Fruit fly (Drosophila melanogaster) whole organism, embryonic: Measurements from ENCODE around the gene CG9030.
A peak's percentile ranks its signal among the peaks of the same experiment; 100 is the strongest.

Experiments
- Awh ChIP-seq: fragments of 200-800 bp; sonication (Bioruptor generic); IDR thresholded peaks from 2 replicates; pipeline ENCODE4, ENCODE4 v1.3.6; 2022; ENCODE audit warnings: missing biosample characterization, missing genetic modification characterization
- BEAF-32 ChIP-seq: fragments of 200-800 bp; sonication (Bioruptor generic); optimal IDR thresholded peaks from 3 replicates; lab custom pipeline; 2017; ENCODE audit warnings: missing biosample characterization, missing genetic modification characterization, mild to moderate bottlenecking, moderate library complexity, missing genetic modification reagents
- CG10431 ChIP-seq: fragments of 200-800 bp; sonication (Bioruptor generic); optimal IDR thresholded peaks from 3 replicates; lab custom pipeline; 2018; ENCODE audit warnings: missing biosample characterization, mild to moderate bottlenecking, missing genetic modification characterization
- CG13894 ChIP-seq: fragments of 200-800 bp; sonication (Bioruptor generic); optimal IDR thresholded peaks from 3 replicates; lab custom pipeline; 2018; ENCODE audit warnings: missing biosample characterization, mild to moderate bottlenecking, missing genetic modification characterization, moderate library complexity
- CG1602 ChIP-seq: fragments of 200-800 bp; sonication (Bioruptor generic); optimal IDR thresholded peaks from 3 replicates; lab custom pipeline; 2016; ENCODE audit warnings: missing biosample characterization, missing genetic modification characterization
- CG17385 ChIP-seq: fragments of 200-800 bp; sonication (Bioruptor generic); optimal IDR thresholded peaks from 3 replicates; lab custom pipeline; 2018; ENCODE audit warnings: missing biosample characterization, mild to moderate bottlenecking, missing genetic modification characterization
- CG18262 ChIP-seq: fragments of 200-800 bp; optimal IDR thresholded peaks from 3 replicates; lab custom pipeline; 2019; ENCODE audit warnings: missing biosample characterization, mild to moderate bottlenecking, missing genetic modification characterization, moderate library complexity
- CG32532 ChIP-seq: fragments of 200-800 bp; sonication (Bioruptor generic); IDR thresholded peaks from 2 replicates; pipeline ENCODE4 v1.3.6; 2022; ENCODE audit warnings: missing biosample characterization, missing genetic modification characterization
- CG4854 ChIP-seq: fragments of 200-800 bp; sonication (Bioruptor generic); optimal IDR thresholded peaks from 2 replicates; lab custom pipeline; 2016; ENCODE audit warnings: missing biosample characterization, missing genetic modification characterization, inconsistent platforms
- CG5180 ChIP-seq: fragments of 200-800 bp; sonication (Bioruptor generic); optimal IDR thresholded peaks from 3 replicates; lab custom pipeline; 2017; ENCODE audit warnings: missing biosample characterization, missing genetic modification characterization, mild to moderate bottlenecking, moderate library complexity, missing genetic modification reagents
- CG6175 ChIP-seq: fragments of 200-800 bp; sonication (Bioruptor generic); IDR thresholded peaks from 3 replicates; pipeline ENCODE4 v1.3.6; 2022; ENCODE audit warnings: missing biosample characterization, missing genetic modification characterization
- CG6254 ChIP-seq: fragments of 200-800 bp; sonication (Bioruptor generic); optimal IDR thresholded peaks from 3 replicates; lab custom pipeline; 2017; ENCODE audit warnings: mild to moderate bottlenecking, missing biosample characterization, missing genetic modification reagents, missing genetic modification characterization
- CG8290 ChIP-seq, 3 experiments: fragments of 200-800 bp; sonication (Bioruptor generic); optimal IDR thresholded peaks; 2 replicates each; lab custom pipeline; 2016 to 2019; ENCODE audit warnings: missing biosample characterization in 3 of 3, missing genetic modification characterization in 3 of 3, mild to moderate bottlenecking in 2 of 3, moderate library complexity in 1 of 3
- CG9437 ChIP-seq: fragments of 200-800 bp; sonication (Bioruptor generic); optimal IDR thresholded peaks from 2 replicates; lab custom pipeline; 2018; ENCODE audit warnings: missing biosample characterization, mild to moderate bottlenecking, missing genetic modification characterization
- D19A ChIP-seq: fragments of 200-800 bp; optimal IDR thresholded peaks from 3 replicates; lab custom pipeline; 2019; ENCODE audit warnings: missing biosample characterization, mild to moderate bottlenecking, missing genetic modification characterization, moderate library complexity
- Drgx ChIP-seq: fragments of 200-800 bp; sonication (Bioruptor generic); IDR thresholded peaks from 2 replicates; pipeline ENCODE4 v1.3.6; 2022; ENCODE audit warnings: missing biosample characterization, missing genetic modification characterization
- HLHmδ ChIP-seq: fragments of 200-800 bp; sonication (Bioruptor generic); optimal IDR thresholded peaks from 2 replicates; lab custom pipeline; 2018; ENCODE audit warnings: missing biosample characterization, mild to moderate bottlenecking, missing genetic modification characterization, moderate library complexity
- Hr3 ChIP-seq: fragments of 200-800 bp; sonication (Bioruptor generic); optimal IDR thresholded peaks from 3 replicates; lab custom pipeline; 2016; ENCODE audit warnings: missing biosample characterization, missing genetic modification characterization
- NC2β ChIP-seq: fragments of 200-800 bp; sonication (Bioruptor generic); optimal IDR thresholded peaks from 2 replicates; lab custom pipeline; 2016; ENCODE audit warnings: missing biosample characterization, missing genetic modification characterization
- NK7.1 ChIP-seq: fragments of 200-800 bp; sonication (Bioruptor generic); optimal IDR thresholded peaks from 3 replicates; lab custom pipeline; 2016; ENCODE audit warnings: missing biosample characterization, missing genetic modification characterization
- Trl ChIP-seq, 3 experiments: fragments of >200 bp in 2 of 3; fragments of 200-800 bp in 1 of 3; sonication (Bioruptor generic) in 1 of 3; optimal IDR thresholded peaks; 2 replicates in 1 of 3; 3 replicates in 2 of 3; lab custom pipeline; 2016 to 2017; ENCODE audit warnings: missing biosample characterization in 1 of 3, missing genetic modification characterization in 1 of 3
- Xbp1 ChIP-seq: fragments of 200-800 bp; sonication (Bioruptor generic); optimal IDR thresholded peaks from 3 replicates; lab custom pipeline; 2016; ENCODE audit warnings: missing biosample characterization, mild to moderate bottlenecking, missing genetic modification characterization
- Xrp1 ChIP-seq: fragments of 200-800 bp; sonication (Bioruptor generic); IDR thresholded peaks from 2 replicates; pipeline ENCODE4 v1.3.6; 2022; ENCODE audit warnings: missing biosample characterization, missing genetic modification characterization
- bsh ChIP-seq, 2 experiments: fragments of 200-800 bp; sonication (Bioruptor generic); optimal IDR thresholded peaks; 2 replicates each; lab custom pipeline; 2017 to 2018; ENCODE audit warnings: mild to moderate bottlenecking in 2 of 2, missing biosample characterization in 2 of 2, missing genetic modification characterization in 2 of 2, moderate library complexity in 1 of 2
- chinmo ChIP-seq: fragments of 200-800 bp; sonication (Bioruptor generic); IDR thresholded peaks from 4 replicates; pipeline ENCODE4 v1.3.6; 2022; ENCODE audit warnings: missing biosample characterization, missing genetic modification characterization; ENCODE audit not compliant: partially characterized antibody
- ci ChIP-seq: fragments of 200-800 bp; sonication (Bioruptor generic); IDR thresholded peaks from 3 replicates; pipeline ENCODE4 v1.3.6; 2022; ENCODE audit warnings: missing biosample characterization, missing genetic modification characterization
- crol ChIP-seq: fragments of 200-800 bp; sonication (Bioruptor generic); IDR thresholded peaks from 2 replicates; pipeline ENCODE4 v1.3.6; 2022; ENCODE audit warnings: missing biosample characterization, missing genetic modification characterization
- eve ChIP-seq, 2 experiments: fragments of >200 bp; optimal IDR thresholded peaks; 2 replicates each; lab custom pipeline; 2017; ENCODE audit warnings: missing biosample characterization in 2 of 2, missing genetic modification characterization in 2 of 2
- ewg ChIP-seq: fragments of 200-800 bp; sonication (Bioruptor generic); optimal IDR thresholded peaks from 3 replicates; lab custom pipeline; 2017; ENCODE audit warnings: mild to moderate bottlenecking, missing biosample characterization, missing genetic modification reagents, missing genetic modification characterization
- fd3F ChIP-seq: fragments of 200-800 bp; sonication (Bioruptor generic); optimal IDR thresholded peaks from 2 replicates; lab custom pipeline; 2018; ENCODE audit warnings: missing biosample characterization, mild to moderate bottlenecking, missing genetic modification characterization, moderate library complexity
- her ChIP-seq: fragments of 200-800 bp; sonication (Bioruptor generic); optimal IDR thresholded peaks from 2 replicates; lab custom pipeline; 2016; ENCODE audit warnings: missing biosample characterization, missing genetic modification characterization
- insv ChIP-seq, 2 experiments: fragments of 200-800 bp; sonication (Bioruptor generic); optimal IDR thresholded peaks; 3 replicates each; lab custom pipeline; 2016 to 2018; ENCODE audit warnings: missing biosample characterization in 2 of 2, missing genetic modification characterization in 2 of 2
- inv ChIP-seq: fragments of 200-800 bp; sonication (Bioruptor generic); IDR thresholded peaks from 2 replicates; pipeline ENCODE4 v1.3.6; 2022; ENCODE audit warnings: missing biosample characterization, missing genetic modification characterization; ENCODE audit not compliant: partially characterized antibody
- kni ChIP-seq: fragments of 200-800 bp; sonication (Bioruptor generic); optimal IDR thresholded peaks from 3 replicates; lab custom pipeline; 2017; ENCODE audit warnings: mild to moderate bottlenecking, missing biosample characterization, missing genetic modification reagents, missing genetic modification characterization
- lab ChIP-seq: fragments of 200-800 bp; sonication (Bioruptor generic); optimal IDR thresholded peaks from 3 replicates; lab custom pipeline; 2017; ENCODE audit warnings: missing biosample characterization, missing genetic modification characterization, mild to moderate bottlenecking, moderate library complexity, missing genetic modification reagents
- lmd ChIP-seq: fragments of 200-800 bp; sonication (Bioruptor generic); IDR thresholded peaks from 2 replicates; pipeline ENCODE4 v1.3.6; 2022; ENCODE audit warnings: missing biosample characterization, missing genetic modification characterization
- nom ChIP-seq: fragments of 200-800 bp; sonication (Bioruptor generic); optimal IDR thresholded peaks from 2 replicates; lab custom pipeline; 2017; ENCODE audit warnings: missing biosample characterization, missing genetic modification characterization, mild to moderate bottlenecking, moderate library complexity, missing genetic modification reagents
- oc ChIP-seq: fragments of 200-800 bp; sonication (Bioruptor generic); optimal IDR thresholded peaks from 2 replicates; lab custom pipeline; 2018; ENCODE audit warnings: missing biosample characterization, mild to moderate bottlenecking, missing genetic modification characterization, moderate library complexity
- p53 ChIP-seq: fragments of 200-800 bp; sonication (Bioruptor generic); optimal IDR thresholded peaks from 2 replicates; lab custom pipeline; 2016; ENCODE audit warnings: missing biosample characterization, missing genetic modification characterization
- pb ChIP-seq: fragments of 200-800 bp; sonication (Bioruptor generic); optimal IDR thresholded peaks from 3 replicates; lab custom pipeline; 2016; ENCODE audit warnings: missing biosample characterization, missing genetic modification characterization
- pros ChIP-seq: fragments of 200-800 bp; sonication (Bioruptor generic); optimal IDR thresholded peaks from 3 replicates; lab custom pipeline; 2019; ENCODE audit warnings: missing biosample characterization, mild to moderate bottlenecking, missing genetic modification characterization, moderate library complexity
- ranshi ChIP-seq: fragments of 200-800 bp; sonication (Bioruptor generic); IDR thresholded peaks from 2 replicates; pipeline ENCODE4 v1.3.6; 2022; ENCODE audit warnings: missing biosample characterization, missing genetic modification characterization
- seq ChIP-seq: fragments of 200-800 bp; sonication (Bioruptor generic); IDR thresholded peaks from 2 replicates; pipeline ENCODE4 v1.3.6; 2022; ENCODE audit warnings: missing biosample characterization, missing genetic modification characterization
- sima ChIP-seq: fragments of 200-800 bp; sonication (Bioruptor generic); optimal IDR thresholded peaks from 2 replicates; lab custom pipeline; 2016; ENCODE audit warnings: missing biosample characterization, missing genetic modification characterization
- ssp ChIP-seq: fragments of 200-800 bp; sonication (Bioruptor generic); IDR thresholded peaks from 2 replicates; pipeline ENCODE4 v1.3.6; 2022; ENCODE audit warnings: missing biosample characterization, missing genetic modification characterization
- sug ChIP-seq: fragments of 200-800 bp; optimal IDR thresholded peaks from 2 replicates; lab custom pipeline; 2019; ENCODE audit warnings: missing biosample characterization, mild to moderate bottlenecking, missing genetic modification characterization, moderate library complexity
- ttk ChIP-seq: fragments of 200-800 bp; sonication (Bioruptor generic); IDR thresholded peaks from 2 replicates; pipeline ENCODE4 v2.1.2; 2022; ENCODE audit warnings: missing biosample characterization, missing genetic modification characterization

Gene CG9030

dm6 chrX:14952845-14953720 is 1.8 kb downstream of the CG9030 start, which contains the start of gene pdgy (continued):
- TF ChIP-seq NK7.1 (GFP tag; lab: Kevin White, UChicago) (no peak), chinmo (GFP tag; lab: Robert Waterston, UW) (peak; percentile 80; the same call in 1 of the 4 replicates), Drgx (GFP tag; lab: Robert Waterston, UW) (peak; percentile 50), eve (GFP tag; optimal IDR thresholded peaks at IDR 0.05; lab: Kevin White, UChicago) (no peak), her (GFP tag; lab: Kevin White, UChicago) (peak; percentile 12), CG6254 (GFP tag; lab: Kevin White, UChicago) (peak; percentile 24), CG18262 (tag; lab: Kevin White, UChicago) (peak; percentile 14), CG4854 (GFP tag; lab: Kevin White, UChicago) (no peak), CG10431 (GFP tag; lab: Kevin White, UChicago) (peak; percentile 40), oc (peak; percentile 76), CG8290 (GFP tag; optimal IDR thresholded peaks at IDR 0.05; lab: Kevin White, UChicago) (no peak), CG8290 (tag; optimal IDR thresholded peaks at IDR 0.05; lab: Kevin White, UChicago) (peak in 1 of 2 experiments; percentile 55), ttk (GFP tag; lab: Robert Waterston, UW) (0 out of 2 replicates have a peak, but pooled peaks have one; percentile 14), NC2β (GFP tag; lab: Kevin White, UChicago) (no peak), ssp (GFP tag; lab: Robert Waterston, UW) (no peak), kni (GFP tag; lab: Kevin White, UChicago) (peak; percentile 84), bsh (GFP tag; optimal IDR thresholded peaks at IDR 0.05; lab: Kevin White, UChicago) (peak in 1 of 2 experiments; percentile 89), pb (no peak), CG1602 (GFP tag; lab: Kevin White, UChicago) (no peak), HLHmδ (GFP tag; lab: Kevin White, UChicago) (peak; percentile 11), pros (GFP tag; lab: Kevin White, UChicago) (peak; percentile 95), CG32532 (peak; percentile 29; the same call in 1 of the 2 replicates), lmd (GFP tag; lab: Robert Waterston, UW) (no peak), seq (GFP tag; lab: Robert Waterston, UW) (peak; percentile 59; the same call in 1 of the 2 replicates), insv (GFP tag; optimal IDR thresholded peaks at IDR 0.05; lab: Kevin White, UChicago) (no peak), D19A (peak; percentile 39), CG6175 (GFP tag; lab: Robert Waterston, UW) (peak; percentile 88), Hr3 (GFP tag; lab: Kevin White, UChicago) (no peak), fd3F (GFP tag; lab: Kevin White, UChicago) (no peak), inv (GFP tag; lab: Robert Waterston, UW) (no peak), BEAF-32 (no peak), nom (GFP tag; lab: Kevin White, UChicago) (peak; percentile 100), crol (GFP tag; lab: Robert Waterston, UW) (peak; percentile 70), ranshi (GFP tag; lab: Robert Waterston, UW) (no peak), CG5180 (GFP tag; lab: Kevin White, UChicago) (peak; percentile 24), CG9437 (GFP tag; lab: Kevin White, UChicago) (peak; percentile 51), Trl (optimal IDR thresholded peaks at IDR 0.05; lab: Kevin White, UChicago) (peak; percentile 34 to 68), Trl (GFP tag; optimal IDR thresholded peaks at IDR 0.05; lab: Kevin White, UChicago) (no peak), sug (tag; lab: Kevin White, UChicago) (peak; percentile 15), Xrp1 (0 out of 2 replicates have a peak, but pooled peaks have one; percentile 9), Awh (GFP tag; lab: Robert Waterston, UW) (peak; percentile 5; the same call in 1 of the 2 replicates), ci (GFP tag; lab: Robert Waterston, UW) (peak; percentile 47; the same call in 2 of the 3 replicates), CG13894 (peak; percentile 18), lab (GFP tag; lab: Kevin White, UChicago) (peak; percentile 49), Xbp1 (no peak), ewg (GFP tag; lab: Kevin White, UChicago) (peak; percentile 24), CG17385 (GFP tag; lab: Kevin White, UChicago) (no peak), sima (GFP tag; lab: Kevin White, UChicago) (no peak), p53 (GFP tag; lab: Kevin White, UChicago) (no peak)
